Fruit fly (Drosophila melanogaster) whole organism, pupa: Measurements from ENCODE around the gene Piezo.

Source experiments
- CG12605 ChIP-seq: fragments of 200-800 bp; sonication (Bioruptor generic); IDR thresholded peaks from 2 replicates; pipeline ENCODE4 v1.3.6; 2022; ENCODE audit warnings: missing biosample characterization, missing genetic modification characterization
- CG13204 ChIP-seq: fragments of 200-800 bp; sonication (Bioruptor generic); optimal IDR thresholded peaks from 2 replicates; lab custom pipeline; 2018; ENCODE audit warnings: missing biosample characterization, mild to moderate bottlenecking, missing genetic modification characterization, moderate library complexity
- CG14655 ChIP-seq: fragments of 200-800 bp; sonication (Bioruptor generic); optimal IDR thresholded peaks from 3 replicates; lab custom pipeline; 2017; ENCODE audit warnings: mild to moderate bottlenecking, missing biosample characterization, missing genetic modification reagents, missing genetic modification characterization
- CG15710 ChIP-seq: fragments of 200-800 bp; sonication (Bioruptor generic); optimal IDR thresholded peaks from 2 replicates; lab custom pipeline; 2018; ENCODE audit warnings: missing biosample characterization, mild to moderate bottlenecking, missing genetic modification characterization, moderate library complexity
- CG34367 ChIP-seq: fragments of 200-800 bp; sonication (Bioruptor generic); optimal IDR thresholded peaks from 2 replicates; lab custom pipeline; 2018; ENCODE audit warnings: missing biosample characterization, mild to moderate bottlenecking, missing genetic modification characterization
- CG8159 ChIP-seq: fragments of 200-800 bp; sonication (Bioruptor generic); optimal IDR thresholded peaks from 3 replicates; lab custom pipeline; 2018; ENCODE audit warnings: missing biosample characterization, mild to moderate bottlenecking, missing genetic modification characterization, moderate library complexity
- CG9948 ChIP-seq: fragments of 200-800 bp; sonication (Bioruptor generic); optimal IDR thresholded peaks from 2 replicates; lab custom pipeline; 2018; ENCODE audit warnings: missing biosample characterization, mild to moderate bottlenecking, missing genetic modification characterization, moderate library complexity
- Snoo ChIP-seq: fragments of 200-800 bp; sonication (Bioruptor generic); optimal IDR thresholded peaks from 3 replicates; lab custom pipeline; 2017; ENCODE audit warnings: missing biosample characterization, mild to moderate bottlenecking, missing genetic modification characterization, inconsistent platforms
- fd96Ca ChIP-seq: fragments of 200-800 bp; sonication (Bioruptor generic); IDR thresholded peaks from 3 replicates; pipeline ENCODE4 v1.3.6; 2022; ENCODE audit warnings: missing biosample characterization, missing genetic modification characterization
- gl ChIP-seq: fragments of 200-800 bp; sonication (Bioruptor generic); optimal IDR thresholded peaks from 2 replicates; lab custom pipeline; 2018; ENCODE audit warnings: missing biosample characterization, mild to moderate bottlenecking, missing genetic modification characterization

dm6 chr2L:8203748-8204147 is 40.9 kb downstream of the Piezo start:
- no peak for TF ChIP-seq CG15710 (tag; lab: Kevin White, UChicago)
- TF ChIP-seq CG9948: no peak
- TF ChIP-seq Snoo (tag; lab: Kevin White, UChicago): no peak
- TF ChIP-seq CG14655: no peak
- no peak for TF ChIP-seq CG34367 (tag; lab: Kevin White, UChicago)
- no peak for TF ChIP-seq CG12605 (GFP tag; lab: Robert Waterston, UW)
- TF ChIP-seq CG13204 (GFP tag; lab: Kevin White, UChicago): no peak
- no peak for TF ChIP-seq fd96Ca (GFP tag; lab: Robert Waterston, UW)
- TF ChIP-seq gl (tag; lab: Kevin White, UChicago): no peak
- TF ChIP-seq CG8159 (tag; lab: Kevin White, UChicago): no peak
